Worm (Caenorhabditis elegans): ENCODE measurements around the gene gcy-20.

The gcy-20 gene

DNA sequence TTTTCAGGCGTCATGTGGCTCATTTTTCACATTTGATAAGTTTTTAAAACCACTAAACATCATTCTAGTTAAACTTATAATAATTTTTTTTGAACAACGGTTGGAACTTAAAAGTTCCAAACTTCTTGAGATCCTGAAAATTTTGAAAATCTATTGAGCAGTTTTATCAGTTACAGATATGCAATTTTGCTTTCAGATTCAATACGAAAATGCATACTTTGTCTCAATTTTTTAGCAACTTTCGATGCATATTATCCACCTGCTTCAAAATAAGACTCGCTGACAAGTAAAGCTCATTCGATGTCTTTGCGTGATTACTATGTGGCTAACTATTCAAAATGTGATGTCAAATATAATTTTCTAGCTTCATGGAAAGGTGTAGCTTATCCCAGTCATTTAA, 7.0 kb downstream of the gcy-20 start, which contains the start of gene srh-95:
Gene srh-95, plus strand, starts transcription at position 301 of the 400 bp plus-strand sequence.
- no peak for TF ChIP-seq tbx-2 (tag; optimal IDR thresholded peaks at IDR 0.05)
- TF ChIP-seq hlh-13 (GFP tag; optimal IDR thresholded peaks at IDR 0.05): no peak
- no peak for TF ChIP-seq zip-5 (tag; optimal IDR thresholded peaks at IDR 0.05)
- no peak for TF ChIP-seq sdc-2 (tag; optimal IDR thresholded peaks at IDR 0.05)
- no peak for TF ChIP-seq ztf-16 (tag; optimal IDR thresholded peaks at IDR 0.05)
- no peak for TF ChIP-seq sox-2 (GFP tag; IDR thresholded peaks at IDR 0.05)
- no peak for TF ChIP-seq nfya-1 (tag; optimal IDR thresholded peaks at IDR 0.05)
- TF ChIP-seq tbx-7 (tag; optimal IDR thresholded peaks at IDR 0.05): no peak
- no peak for TF ChIP-seq elt-4 (tag; optimal IDR thresholded peaks at IDR 0.05)
- no peak for TF ChIP-seq odd-2 (tag; optimal IDR thresholded peaks at IDR 0.05)
- TF ChIP-seq ama-1 (optimal IDR thresholded peaks at IDR 0.05): no peak
- TF ChIP-seq ceh-34 (tag; optimal IDR thresholded peaks at IDR 0.05): no peak
- TF ChIP-seq madf-2 (tag; optimal IDR thresholded peaks at IDR 0.05): no peak
- TF ChIP-seq mec-3 (tag; optimal IDR thresholded peaks at IDR 0.05; ENCODE audit: borderline replicate concordance): no peak
- TF ChIP-seq lim-6 (tag; optimal IDR thresholded peaks at IDR 0.05): no peak

ce11 chrV:16244078-16244477, 9.5 kb downstream of the gcy-20 start, which contains the start of gene srh-104:
TSS of gene srh-104 (minus strand) at chrV:16244178.
- TF ChIP-seq sox-4 (tag; optimal IDR thresholded peaks at IDR 0.05) (no peak), ceh-34 (tag; optimal IDR thresholded peaks at IDR 0.05) (no peak), hlh-15 (tag; optimal IDR thresholded peaks at IDR 0.05) (no peak), unc-42 (tag; optimal IDR thresholded peaks at IDR 0.05) (no peak), pros-1 (tag; optimal IDR thresholded peaks at IDR 0.05) (no peak), fkh-6 (tag; optimal IDR thresholded peaks at IDR 0.05) (no peak), lin-11 (tag; optimal IDR thresholded peaks at IDR 0.05) (no peak), che-1 (tag; optimal IDR thresholded peaks at IDR 0.05) (no peak), ceh-18 (tag; optimal IDR thresholded peaks at IDR 0.05) (no peak), unc-55 (GFP tag; optimal IDR thresholded peaks at IDR 0.05) (no peak), hlh-6 (tag; optimal IDR thresholded peaks at IDR 0.05) (no peak), ceh-30 (tag; optimal IDR thresholded peaks at IDR 0.05) (no peak), T23F11.4 (GFP tag; optimal IDR thresholded peaks at IDR 0.05) (no peak), eyg-1 (tag; optimal IDR thresholded peaks at IDR 0.05) (no peak), dve-1 (tag; optimal IDR thresholded peaks at IDR 0.05) (no peak), Y22D7AL.16 (tag; optimal IDR thresholded peaks at IDR 0.05) (no peak), hlh-13 (GFP tag; optimal IDR thresholded peaks at IDR 0.05) (no peak), dmd-4 (tag; optimal IDR thresholded peaks at IDR 0.05; ENCODE audit: borderline replicate concordance) (no peak), ets-4 (tag; optimal IDR thresholded peaks at IDR 0.05) (no peak)

DNA sequence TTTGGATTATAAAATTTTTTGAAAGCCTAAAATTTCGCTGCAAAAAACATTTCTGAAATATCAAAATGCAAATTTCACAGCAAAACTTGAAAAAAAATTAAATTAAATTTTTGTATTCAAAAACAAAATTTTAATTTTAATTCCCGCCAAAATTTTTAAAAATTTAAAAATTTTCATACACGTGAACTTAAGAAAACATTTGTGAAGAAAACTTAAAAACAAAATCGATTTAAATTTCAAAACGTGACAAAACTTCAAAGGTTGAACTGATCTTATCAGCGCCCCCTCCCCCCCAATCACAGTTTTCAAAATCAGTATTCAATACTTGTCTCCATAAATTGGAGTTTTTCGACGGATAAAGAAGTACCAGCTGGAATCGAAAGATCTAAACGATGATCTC, 16.4 kb downstream of the gcy-20 start, which contains the start of gene F21H7.5:
Gene F21H7.5, plus strand, starts transcription at position 301 of the 400 bp plus-strand sequence.
- TF ChIP-seq pha-2 (tag; optimal IDR thresholded peaks at IDR 0.05) (no peak), hlh-30 (tag; optimal IDR thresholded peaks at IDR 0.05; ENCODE audit: insufficient read depth) (no peak), unc-3 (GFP tag; conservative IDR thresholded peaks at IDR 0.05) (no peak), unc-3 (tag; optimal IDR thresholded peaks at IDR 0.05) (no peak), ets-4 (tag; optimal IDR thresholded peaks at IDR 0.05) (no peak), tbx-2 (tag; optimal IDR thresholded peaks at IDR 0.05) (no peak), hlh-6 (tag; optimal IDR thresholded peaks at IDR 0.05) (no peak), pag-3 (tag; optimal IDR thresholded peaks at IDR 0.05; ENCODE audit: borderline replicate concordance) (no peak), ceh-48 (tag; optimal IDR thresholded peaks at IDR 0.05) (no peak), sox-2 (GFP tag; IDR thresholded peaks at IDR 0.05) (no peak), ztf-16 (tag; optimal IDR thresholded peaks at IDR 0.05) (no peak), che-1 (tag; optimal IDR thresholded peaks at IDR 0.05) (no peak), eyg-1 (tag; optimal IDR thresholded peaks at IDR 0.05) (no peak), ceh-9 (tag; optimal IDR thresholded peaks at IDR 0.05) (no peak), nfya-1 (tag; optimal IDR thresholded peaks at IDR 0.05) (no peak), C08G9.2 (tag; optimal IDR thresholded peaks at IDR 0.05) (no peak), npax-4 (tag; optimal IDR thresholded peaks at IDR 0.05) (no peak), ttx-3 (tag; optimal IDR thresholded peaks at IDR 0.05) (no peak), pha-4 (tag; optimal IDR thresholded peaks at IDR 0.05) (no peak), ceh-6 (GFP tag; optimal IDR thresholded peaks at IDR 0.05) (no peak), unc-42 (tag; optimal IDR thresholded peaks at IDR 0.05) (no peak)

Data from whole organism, late embryonic.